Fruit fly (Drosophila melanogaster) whole organism, embryonic: Measurements from ENCODE around the gene CG17930.
A peak's percentile ranks its signal among the peaks of the same experiment; 100 is the strongest.

ENCODE experiments used
- ATbp ChIP-seq: fragments of 200-800 bp; sonication (Bioruptor generic); optimal IDR thresholded peaks from 2 replicates; lab custom pipeline; 2017; ENCODE audit warnings: missing biosample characterization, mild to moderate bottlenecking, missing genetic modification characterization, missing genetic modification reagents
- Atf-2 ChIP-seq: fragments of 200-800 bp; sonication (Bioruptor generic); optimal IDR thresholded peaks from 2 replicates; lab custom pipeline; 2016; ENCODE audit warnings: missing biosample characterization, missing genetic modification characterization
- Atf3 ChIP-seq: fragments of 200-800 bp; sonication (Bioruptor generic); optimal IDR thresholded peaks from 3 replicates; lab custom pipeline; 2016; ENCODE audit warnings: missing biosample characterization, missing genetic modification characterization
- Bdp1 ChIP-seq: fragments of 200-800 bp; sonication (Bioruptor generic); optimal IDR thresholded peaks from 3 replicates; lab custom pipeline; 2016; ENCODE audit warnings: missing biosample characterization, missing genetic modification characterization
- CG10147 ChIP-seq: fragments of 200-800 bp; sonication (Bioruptor generic); optimal IDR thresholded peaks from 2 replicates; lab custom pipeline; 2019; ENCODE audit warnings: missing biosample characterization, mild to moderate bottlenecking, missing genetic modification characterization, moderate library complexity
- CG10959 ChIP-seq: fragments of 200-800 bp; sonication (Bioruptor generic); IDR thresholded peaks from 2 replicates; pipeline ENCODE4 v1.3.6; 2022; ENCODE audit warnings: missing biosample characterization, missing genetic modification characterization
- CG12104 ChIP-seq: fragments of 200-800 bp; sonication (Bioruptor generic); optimal IDR thresholded peaks from 3 replicates; lab custom pipeline; 2016; ENCODE audit warnings: missing biosample characterization, missing genetic modification characterization
- CG12155 ChIP-seq: fragments of 200-800 bp; sonication (Bioruptor generic); optimal IDR thresholded peaks from 3 replicates; lab custom pipeline; 2016; ENCODE audit warnings: missing biosample characterization, missing genetic modification characterization
- CG12299 ChIP-seq: fragments of 200-800 bp; sonication (Bioruptor generic); optimal IDR thresholded peaks from 2 replicates; lab custom pipeline; 2018; ENCODE audit warnings: missing biosample characterization, mild to moderate bottlenecking, missing genetic modification characterization
- CG14965 ChIP-seq: fragments of 200-800 bp; sonication (Bioruptor generic); optimal IDR thresholded peaks from 2 replicates; lab custom pipeline; 2016; ENCODE audit warnings: missing biosample characterization, missing genetic modification characterization, borderline replicate concordance
- CG15696 ChIP-seq: fragments of 200-800 bp; sonication (Bioruptor generic); optimal IDR thresholded peaks from 2 replicates; lab custom pipeline; 2019; ENCODE audit warnings: missing biosample characterization, mild to moderate bottlenecking, missing genetic modification characterization, moderate library complexity
- CG16813 ChIP-seq: fragments of 200-800 bp; sonication (Bioruptor generic); IDR thresholded peaks from 3 replicates; pipeline ENCODE4 v1.3.6; 2022; ENCODE audit warnings: missing biosample characterization, missing genetic modification characterization; ENCODE audit not compliant: partially characterized antibody
- CG17186 ChIP-seq: fragments of 200-800 bp; sonication (Bioruptor generic); optimal IDR thresholded peaks from 3 replicates; lab custom pipeline; 2017; ENCODE audit warnings: missing biosample characterization, missing genetic modification reagents, missing genetic modification characterization
- CG17802 ChIP-seq: fragments of 200-800 bp; sonication (Bioruptor generic); optimal IDR thresholded peaks from 2 replicates; lab custom pipeline; 2018; ENCODE audit warnings: missing biosample characterization, mild to moderate bottlenecking, missing genetic modification characterization, moderate library complexity
- CG17829 ChIP-seq: fragments of 200-800 bp; optimal IDR thresholded peaks from 2 replicates; lab custom pipeline; 2019; ENCODE audit warnings: missing biosample characterization, mild to moderate bottlenecking, missing genetic modification characterization, moderate library complexity
- CG2120 ChIP-seq: fragments of 200-800 bp; sonication (Bioruptor generic); optimal IDR thresholded peaks from 3 replicates; lab custom pipeline; 2016; ENCODE audit warnings: missing biosample characterization, missing genetic modification characterization
- CG2199 ChIP-seq: fragments of 200-800 bp; sonication (Bioruptor generic); IDR thresholded peaks from 3 replicates; pipeline ENCODE4 v1.3.6; 2022; ENCODE audit warnings: missing biosample characterization, missing genetic modification characterization
- CG3281 ChIP-seq: fragments of 200-800 bp; sonication (Bioruptor generic); optimal IDR thresholded peaks from 3 replicates; lab custom pipeline; 2017; ENCODE audit warnings: missing biosample characterization, mild to moderate bottlenecking, missing genetic modification characterization
- CG3995 ChIP-seq: fragments of 200-800 bp; sonication (Bioruptor generic); optimal IDR thresholded peaks from 3 replicates; lab custom pipeline; 2016; ENCODE audit warnings: missing biosample characterization, missing genetic modification characterization
- CG6654 ChIP-seq: fragments of 200-800 bp; sonication (Bioruptor generic); optimal IDR thresholded peaks from 2 replicates; lab custom pipeline; 2017; ENCODE audit warnings: missing biosample characterization, mild to moderate bottlenecking, missing genetic modification characterization
- CG6791 ChIP-seq: fragments of 200-800 bp; sonication (Bioruptor generic); IDR thresholded peaks from 3 replicates; pipeline ENCODE4 v1.3.6; 2022; ENCODE audit warnings: missing biosample characterization, missing genetic modification characterization; ENCODE audit not compliant: partially characterized antibody
- CG9609 ChIP-seq: fragments of 200-800 bp; sonication (Bioruptor generic); optimal IDR thresholded peaks from 3 replicates; lab custom pipeline; 2016; ENCODE audit warnings: missing biosample characterization, missing genetic modification characterization
- CTCF ChIP-seq: fragments of 200-800 bp; sonication (Bioruptor generic); optimal IDR thresholded peaks from 2 replicates; lab custom pipeline; 2017; ENCODE audit warnings: missing biosample characterization, mild to moderate bottlenecking, missing genetic modification characterization, moderate library complexity
- E2f1 ChIP-seq: fragments of 200-800 bp; sonication (Bioruptor generic); IDR thresholded peaks from 2 replicates; pipeline ENCODE4 v1.3.6; 2022; ENCODE audit warnings: missing biosample characterization, missing genetic modification characterization
- E2f2 ChIP-seq: fragments of 200-800 bp; sonication (Bioruptor generic); IDR thresholded peaks from 2 replicates; pipeline ENCODE4 v1.3.6; 2022; ENCODE audit warnings: missing biosample characterization, missing genetic modification characterization
- Ets97D ChIP-seq: fragments of 200-800 bp; sonication (Bioruptor generic); optimal IDR thresholded peaks from 3 replicates; lab custom pipeline; 2016; ENCODE audit warnings: missing biosample characterization, missing genetic modification characterization
- Fer1 ChIP-seq: fragments of 200-800 bp; sonication (Bioruptor generic); optimal IDR thresholded peaks from 2 replicates; lab custom pipeline; 2017; ENCODE audit warnings: missing biosample characterization, mild to moderate bottlenecking, missing genetic modification characterization
- HLH4C ChIP-seq: fragments of 200-800 bp; sonication (Bioruptor generic); IDR thresholded peaks from 3 replicates; pipeline ENCODE4 v1.3.6; 2022; ENCODE audit warnings: missing biosample characterization, missing genetic modification characterization; ENCODE audit not compliant: partially characterized antibody
- MESR4 ChIP-seq: fragments of 200-800 bp; sonication (Bioruptor generic); optimal IDR thresholded peaks from 2 replicates; lab custom pipeline; 2018; ENCODE audit warnings: missing biosample characterization, mild to moderate bottlenecking, missing genetic modification characterization, moderate library complexity
- Med ChIP-seq: fragments of 200-800 bp; sonication (Bioruptor generic); peaks from one replicate; lab custom pipeline; 2016; ENCODE audit warnings: missing biosample characterization, missing genetic modification characterization, mild to moderate bottlenecking, inconsistent platforms, moderate library complexity
- Side ChIP-seq: fragments of 200-800 bp; sonication (Bioruptor generic); optimal IDR thresholded peaks from 2 replicates; lab custom pipeline; 2016; ENCODE audit warnings: missing biosample characterization, missing genetic modification characterization
- Six4 ChIP-seq: fragments of 200-800 bp; sonication (Bioruptor generic); optimal IDR thresholded peaks from 2 replicates; lab custom pipeline; 2016; ENCODE audit warnings: missing biosample characterization, missing genetic modification characterization
- TFAM ChIP-seq: fragments of 200-800 bp; sonication (Bioruptor generic); optimal IDR thresholded peaks from 2 replicates; lab custom pipeline; 2017; ENCODE audit warnings: missing biosample characterization, missing genetic modification characterization, inconsistent platforms
- bowl ChIP-seq: fragments of 200-800 bp; sonication (Bioruptor generic); IDR thresholded peaks from 2 replicates; pipeline ENCODE4 v1.3.6; 2022; ENCODE audit warnings: missing biosample characterization, missing genetic modification characterization
- bsh ChIP-seq, 2 experiments: fragments of 200-800 bp; sonication (Bioruptor generic); optimal IDR thresholded peaks; 2 replicates each; lab custom pipeline; 2017 to 2018; ENCODE audit warnings: mild to moderate bottlenecking in 2 of 2, missing biosample characterization in 2 of 2, missing genetic modification characterization in 2 of 2, moderate library complexity in 1 of 2
- chn ChIP-seq: fragments of 200-800 bp; sonication (Bioruptor generic); optimal IDR thresholded peaks from 2 replicates; lab custom pipeline; 2016; ENCODE audit warnings: missing biosample characterization, missing genetic modification characterization
- cwo ChIP-seq: fragments of 200-800 bp; sonication (Bioruptor generic); optimal IDR thresholded peaks from 3 replicates; lab custom pipeline; 2017; ENCODE audit warnings: missing biosample characterization, missing genetic modification characterization, mild to moderate bottlenecking, moderate library complexity, missing genetic modification reagents
- da ChIP-seq: fragments of 200-800 bp; sonication (Bioruptor generic); optimal IDR thresholded peaks from 2 replicates; lab custom pipeline; 2016; ENCODE audit warnings: missing biosample characterization, missing genetic modification characterization
- ems ChIP-seq: fragments of 200-800 bp; sonication (Bioruptor generic); optimal IDR thresholded peaks from 3 replicates; lab custom pipeline; 2016; ENCODE audit warnings: missing biosample characterization, missing genetic modification characterization
- fd64A ChIP-seq: fragments of 200-800 bp; sonication (Bioruptor generic); optimal IDR thresholded peaks from 3 replicates; lab custom pipeline; 2018; ENCODE audit warnings: missing biosample characterization, mild to moderate bottlenecking, missing genetic modification characterization
- gem ChIP-seq: fragments of 200-800 bp; sonication (Bioruptor generic); optimal IDR thresholded peaks from 2 replicates; lab custom pipeline; 2019; ENCODE audit warnings: missing biosample characterization, mild to moderate bottlenecking, missing genetic modification characterization, moderate library complexity
- hkb ChIP-seq, 2 experiments: fragments of 200-800 bp in 1 of 2; fragments of >200 bp in 1 of 2; sonication (Bioruptor generic) in 1 of 2; IDR thresholded peaks in 1 of 2; optimal IDR thresholded peaks in 1 of 2; 2 replicates each; pipeline versions ENCODE4 v1.3.6 to Lab custom; 2017 to 2022; ENCODE audit warnings: missing biosample characterization in 1 of 2, missing genetic modification characterization in 1 of 2
- lmd ChIP-seq: fragments of 200-800 bp; sonication (Bioruptor generic); IDR thresholded peaks from 2 replicates; pipeline ENCODE4 v1.3.6; 2022; ENCODE audit warnings: missing biosample characterization, missing genetic modification characterization
- odd ChIP-seq: fragments of 200-800 bp; sonication (Bioruptor generic); optimal IDR thresholded peaks from 2 replicates; lab custom pipeline; 2017; ENCODE audit warnings: missing biosample characterization, mild to moderate bottlenecking, missing genetic modification characterization
- pho ChIP-seq: fragments of 200-800 bp; sonication (Bioruptor generic); optimal IDR thresholded peaks from 2 replicates; lab custom pipeline; 2016; ENCODE audit warnings: missing biosample characterization, missing genetic modification characterization
- phol ChIP-seq: fragments of 200-800 bp; sonication (Bioruptor generic); optimal IDR thresholded peaks from 3 replicates; lab custom pipeline; 2018; ENCODE audit warnings: missing biosample characterization, mild to moderate bottlenecking, missing genetic modification characterization, moderate library complexity
- ttk ChIP-seq: fragments of 200-800 bp; sonication (Bioruptor generic); IDR thresholded peaks from 2 replicates; pipeline ENCODE4 v2.1.2; 2022; ENCODE audit warnings: missing biosample characterization, missing genetic modification characterization
- twi ChIP-seq: fragments of 200-800 bp; optimal IDR thresholded peaks from 2 replicates; lab custom pipeline; 2019; ENCODE audit warnings: missing biosample characterization, mild to moderate bottlenecking, missing genetic modification characterization, moderate library complexity
- zen ChIP-seq: fragments of 200-800 bp; sonication (Bioruptor generic); optimal IDR thresholded peaks from 3 replicates; lab custom pipeline; 2018; ENCODE audit warnings: missing biosample characterization, mild to moderate bottlenecking, missing genetic modification characterization, moderate library complexity
- zfh2 ChIP-seq: fragments of 200-800 bp; sonication (Bioruptor generic); optimal IDR thresholded peaks from 2 replicates; lab custom pipeline; 2016; ENCODE audit warnings: missing biosample characterization, missing genetic modification characterization

Gene CG17930

dm6 chr3R:16341817-16342374 is 14.2 kb downstream of the CG17930 start, which contains the start of the genes SF2 and pad (continued):
- peak; percentile 86 for TF ChIP-seq zfh2 (GFP tag; lab: Kevin White, UChicago)
- peak; percentile 88 for TF ChIP-seq gem
- TF ChIP-seq CG17802, result no peak
- TF ChIP-seq CG14965, result no peak
- TF ChIP-seq cwo (GFP tag; lab: Kevin White, UChicago), result peak; percentile 34
- TF ChIP-seq ttk (GFP tag; lab: Robert Waterston, UW), result no peak; the same call in 1 of the 2 replicates
- peak; percentile 86 for TF ChIP-seq pho (GFP tag; lab: Kevin White, UChicago)
- peak; percentile 87 for TF ChIP-seq CG10147 (GFP tag; lab: Kevin White, UChicago)
- TF ChIP-seq TFAM (GFP tag; lab: Kevin White, UChicago), result no peak
- peak; percentile 48 for TF ChIP-seq Atf-2 (GFP tag; lab: Kevin White, UChicago)
- TF ChIP-seq Bdp1 (GFP tag; lab: Kevin White, UChicago), result peak; percentile 67
- peak; percentile 64 for TF ChIP-seq CG9609 (GFP tag; lab: Kevin White, UChicago)
- peak; percentile 36 for TF ChIP-seq ATbp (GFP tag; lab: Kevin White, UChicago)
- TF ChIP-seq CG6654 (GFP tag; lab: Kevin White, UChicago), result no peak
- peak; percentile 71 for TF ChIP-seq lmd (GFP tag; lab: Robert Waterston, UW)
- TF ChIP-seq Fer1 (GFP tag; lab: Kevin White, UChicago), result peak; percentile 78
- TF ChIP-seq CG12155, result peak; percentile 81
- TF ChIP-seq chn, result peak; percentile 87
- peak; percentile 80 for TF ChIP-seq CG6791 (GFP tag; lab: Robert Waterston, UW)
- TF ChIP-seq hkb (optimal IDR thresholded peaks at IDR 0.05; lab: Kevin White, UChicago), result no peak
- peak; percentile 51 for TF ChIP-seq hkb (GFP tag; IDR thresholded peaks at IDR 0.05; lab: Robert Waterston, UW)
- TF ChIP-seq bowl (GFP tag; lab: Robert Waterston, UW), result no peak
- peak; percentile 66 for TF ChIP-seq Side (GFP tag; lab: Kevin White, UChicago)
- peak; percentile 9 for TF ChIP-seq CTCF (GFP tag; lab: Kevin White, UChicago)
- TF ChIP-seq ems (GFP tag; lab: Kevin White, UChicago), result peak; percentile 82
- TF ChIP-seq da (GFP tag; lab: Kevin White, UChicago), result peak; percentile 64
- peak; percentile 79 for TF ChIP-seq Atf3 (GFP tag; lab: Kevin White, UChicago)
- TF ChIP-seq CG12299, result peak; percentile 69
- peak; percentile 93 for TF ChIP-seq CG2120 (GFP tag; lab: Kevin White, UChicago)
- peak; percentile 84 for TF ChIP-seq zen (tag; lab: Kevin White, UChicago)
- peak; percentile 94 for TF ChIP-seq HLH4C (GFP tag; lab: Robert Waterston, UW)
- TF ChIP-seq twi (tag; lab: Kevin White, UChicago), result peak; percentile 72
- peak; percentile 85 for TF ChIP-seq CG17186 (GFP tag; lab: Kevin White, UChicago)
- peak; percentile 48; the same call in 1 of the 2 replicates for TF ChIP-seq CG10959 (GFP tag; lab: Robert Waterston, UW)
- TF ChIP-seq odd, result peak; percentile 30
- peak; percentile 98 for TF ChIP-seq phol (tag; lab: Kevin White, UChicago)
- peak; percentile 86 for TF ChIP-seq CG17829
- peak; percentile 95 for TF ChIP-seq Med (GFP tag; lab: Kevin White, UChicago)
- no peak for TF ChIP-seq fd64A
- TF ChIP-seq bsh (GFP tag; optimal IDR thresholded peaks at IDR 0.05; lab: Kevin White, UChicago), result peak in 1 of 2 experiments; percentile 64
- TF ChIP-seq CG2199 (GFP tag; lab: Robert Waterston, UW), result no peak
- peak; percentile 86 for TF ChIP-seq CG15696 (tag; lab: Kevin White, UChicago)
- TF ChIP-seq CG16813 (GFP tag; lab: Robert Waterston, UW), result peak; percentile 98
- peak; percentile 75 for TF ChIP-seq Ets97D (GFP tag; lab: Kevin White, UChicago)
- peak; percentile 35 for TF ChIP-seq E2f1
- peak; percentile 62 for TF ChIP-seq CG3995 (GFP tag; lab: Kevin White, UChicago)
- TF ChIP-seq CG3281 (GFP tag; lab: Kevin White, UChicago), result peak; percentile 74
- peak; percentile 95 for TF ChIP-seq MESR4 (GFP tag; lab: Kevin White, UChicago)
- TF ChIP-seq Six4, result peak; percentile 65
- no peak; the same call in 1 of the 2 replicates for TF ChIP-seq E2f2 (GFP tag; lab: Robert Waterston, UW)
- peak; percentile 82 for TF ChIP-seq CG12104 (GFP tag; lab: Kevin White, UChicago)
